Worm (Caenorhabditis elegans) whole organism, L4 larva: Measurements from ENCODE around the gene clec-216.
A peak's percentile ranks its signal among the peaks of the same experiment; 100 is the strongest.

Experiments used
- F10B5.3 ChIP-seq: sonication (generic microtip); optimal IDR thresholded peaks from 2 replicates; lab custom pipeline; 2016; ENCODE audit warnings: mild to moderate bottlenecking, missing genetic modification characterization, missing compliant biosample characterization
- T20F7.1 ChIP-seq: fragments of 200-800 bp; sonication (Bioruptor generic); optimal IDR thresholded peaks from 2 replicates; lab custom pipeline; 2018; ENCODE audit warnings: mild to moderate bottlenecking, missing genetic modification characterization, missing compliant biosample characterization
- T26A8.4 ChIP-seq: fragments of 200-800 bp; sonication (Bioruptor generic); IDR thresholded peaks from 2 replicates; pipeline ENCODE4 v1.3.6; 2022; ENCODE audit warnings: missing genetic modification characterization, missing compliant biosample characterization
- aha-1 ChIP-seq: fragments of 150-350 bp; peaks from one replicate; lab custom pipeline; 2014; ENCODE audit warnings: missing biosample characterization, missing genetic modification characterization
- arid-1 ChIP-seq: fragments of 200-800 bp; sonication (Bioruptor generic); conservative IDR thresholded peaks from 2 replicates; pipeline ENCODE4 v1.3.6; 2022; ENCODE audit warnings: missing genetic modification reagents, missing genetic modification characterization, missing compliant biosample characterization
- ctbp-1 ChIP-seq: fragments of 200-800 bp; sonication (Bioruptor generic); IDR thresholded peaks from 2 replicates; pipeline ENCODE4 v1.3.6; 2022; ENCODE audit warnings: missing genetic modification reagents, missing genetic modification characterization, missing compliant biosample characterization
- daf-16 ChIP-seq, 3 experiments: sonication (generic microtip); optimal IDR thresholded peaks; 2 replicates each; lab custom pipeline; 2016 to 2017; ENCODE audit warnings: missing genetic modification characterization in 3 of 3, missing genetic modification reagents in 3 of 3, mild to moderate bottlenecking in 2 of 3, missing compliant biosample characterization in 2 of 3, missing biosample characterization in 1 of 3, moderate library complexity in 1 of 3
- daf-19 ChIP-seq: fragments of 200-800 bp; sonication (Bioruptor generic); conservative IDR thresholded peaks from 2 replicates; pipeline ENCODE4 v1.3.6; 2022; ENCODE audit warnings: missing genetic modification characterization, missing compliant biosample characterization
- dmd-8 ChIP-seq: fragments of 200-800 bp; sonication (Bioruptor generic); IDR thresholded peaks from 2 replicates; pipeline ENCODE4 v1.3.6; 2022; ENCODE audit warnings: missing genetic modification characterization, missing compliant biosample characterization
- dpl-1 ChIP-seq: fragments of 150-350 bp; optimal IDR thresholded peaks from 2 replicates; lab custom pipeline; 2014; ENCODE audit warnings: missing biosample characterization, missing genetic modification reagents, missing genetic modification characterization
- dve-1 ChIP-seq: sonication (generic microtip); optimal IDR thresholded peaks from 2 replicates; lab custom pipeline; 2017; ENCODE audit warnings: antibody characterized with exemption, mild to moderate bottlenecking, missing genetic modification characterization, missing compliant biosample characterization; ENCODE audit not compliant: insufficient read depth
- egl-27 ChIP-seq: sonication (generic microtip); optimal IDR thresholded peaks from 3 replicates; lab custom pipeline; 2017; ENCODE audit warnings: missing biosample characterization, missing genetic modification reagents, missing genetic modification characterization
- fos-1 ChIP-seq: fragments of 150-350 bp; optimal IDR thresholded peaks from 2 replicates; lab custom pipeline; 2014; ENCODE audit warnings: missing biosample characterization, missing genetic modification characterization
- lin-38 ChIP-seq: fragments of 200-800 bp; sonication (Bioruptor generic); IDR thresholded peaks from 2 replicates; pipeline ENCODE4 v1.3.6; 2022; ENCODE audit warnings: missing genetic modification reagents, missing genetic modification characterization, missing compliant biosample characterization
- lir-3 ChIP-seq: sonication (generic microtip); optimal IDR thresholded peaks from 2 replicates; lab custom pipeline; 2016; ENCODE audit warnings: mild to moderate bottlenecking, missing genetic modification characterization, missing compliant biosample characterization
- madf-5 ChIP-seq, 2 experiments: fragments of 200-800 bp; sonication (Bioruptor generic); IDR thresholded peaks; 2 replicates each; pipeline ENCODE4 v1.3.6; 2022; ENCODE audit warnings: missing compliant biosample characterization in 2 of 2, missing genetic modification characterization in 2 of 2
- mdt-29 ChIP-seq: fragments of 200-800 bp; sonication (Bioruptor generic); IDR thresholded peaks from 2 replicates; pipeline ENCODE4 v1.3.6; 2022; ENCODE audit warnings: missing genetic modification reagents, missing genetic modification characterization, missing compliant biosample characterization
- mes-2 ChIP-seq: sonication (generic microtip); optimal IDR thresholded peaks from 2 replicates; lab custom pipeline; 2016; ENCODE audit warnings: missing genotype, mild to moderate bottlenecking, missing genetic modification characterization, missing compliant biosample characterization; ENCODE audit not compliant: poor library complexity, severe bottlenecking
- nhr-10 ChIP-seq: fragments of 150-350 bp; optimal IDR thresholded peaks from 2 replicates; lab custom pipeline; 2014; ENCODE audit warnings: missing biosample characterization, missing genetic modification characterization
- nhr-28 ChIP-seq: fragments of 150-350 bp; optimal IDR thresholded peaks from 2 replicates; lab custom pipeline; 2014; ENCODE audit warnings: missing biosample characterization, missing genetic modification characterization
- nhr-48 ChIP-seq: sonication (generic microtip); optimal IDR thresholded peaks from 2 replicates; lab custom pipeline; 2016; ENCODE audit warnings: mild to moderate bottlenecking, missing genetic modification characterization, missing compliant biosample characterization
- php-3 ChIP-seq: fragments of 200-800 bp; sonication (Bioruptor generic); IDR thresholded peaks from 2 replicates; pipeline ENCODE4 v1.3.6; 2022; ENCODE audit warnings: missing genetic modification reagents, missing genetic modification characterization, missing compliant biosample characterization
- pqm-1 ChIP-seq: sonication (generic microtip); optimal IDR thresholded peaks from 2 replicates; lab custom pipeline; 2017; ENCODE audit warnings: missing biosample characterization, missing genetic modification characterization
- saeg-2 ChIP-seq: fragments of 200-800 bp; sonication (Bioruptor generic); IDR thresholded peaks from 2 replicates; pipeline ENCODE4 v1.3.6; 2022; ENCODE audit warnings: missing genetic modification reagents, missing genetic modification characterization, missing compliant biosample characterization
- sdz-12 ChIP-seq: fragments of 200-800 bp; sonication (Bioruptor generic); optimal IDR thresholded peaks from 2 replicates; lab custom pipeline; 2018; ENCODE audit warnings: mild to moderate bottlenecking, missing genetic modification characterization, missing compliant biosample characterization
- set-16 ChIP-seq: fragments of 200-800 bp; sonication (Bioruptor generic); IDR thresholded peaks from 2 replicates; pipeline ENCODE4 v1.3.6; 2022; ENCODE audit warnings: missing genetic modification reagents, missing genetic modification characterization, missing compliant biosample characterization
- skn-1 ChIP-seq: fragments of 150-350 bp; optimal IDR thresholded peaks from 2 replicates; lab custom pipeline; 2014; ENCODE audit warnings: missing biosample characterization, missing genetic modification characterization
- spr-3 ChIP-seq: fragments of 200-800 bp; sonication (Bioruptor generic); optimal IDR thresholded peaks from 2 replicates; lab custom pipeline; 2018; ENCODE audit warnings: mild to moderate bottlenecking, missing genetic modification characterization, missing compliant biosample characterization
- tag-97 ChIP-seq: fragments of 200-800 bp; sonication (Bioruptor generic); IDR thresholded peaks from 2 replicates; pipeline ENCODE4 v1.3.6; 2022; ENCODE audit warnings: missing genetic modification characterization, missing compliant biosample characterization
- tra-1 ChIP-seq: fragments of 200-800 bp; sonication (Bioruptor generic); IDR thresholded peaks from 2 replicates; pipeline ENCODE4 v1.3.6; 2022; ENCODE audit warnings: missing genetic modification reagents, missing genetic modification characterization, missing compliant biosample characterization
- unc-130 ChIP-seq: sonication (generic microtip); optimal IDR thresholded peaks from 2 replicates; lab custom pipeline; 2016; ENCODE audit warnings: missing genetic modification reagents, missing genetic modification characterization, missing compliant biosample characterization
- unc-62 ChIP-seq, 3 experiments: fragments of 150-350 bp in 1 of 3; sonication (generic microtip); optimal IDR thresholded peaks in 2 of 3; peaks in 1 of 3; 1 replicate in 1 of 3; 2 replicates in 2 of 3; lab custom pipeline; 2014 to 2017; ENCODE audit warnings: missing biosample characterization in 3 of 3, missing genetic modification characterization in 3 of 3, missing genetic modification reagents in 3 of 3, missing genotype in 1 of 3
- vab-7 ChIP-seq: fragments of 200-800 bp; sonication (Bioruptor generic); IDR thresholded peaks from 2 replicates; pipeline ENCODE4 v1.3.6; 2022; ENCODE audit warnings: missing genetic modification reagents, missing genetic modification characterization, missing compliant biosample characterization
- zag-1 ChIP-seq: fragments of 150-350 bp; optimal IDR thresholded peaks from 2 replicates; lab custom pipeline; 2014; ENCODE audit warnings: missing biosample characterization, missing genetic modification characterization
- zfp-3 ChIP-seq: fragments of 200-800 bp; sonication (Bioruptor generic); conservative IDR thresholded peaks from 2 replicates; pipeline ENCODE4 v1.3.6; 2022; ENCODE audit warnings: missing genetic modification reagents, missing genetic modification characterization, missing compliant biosample characterization

The clec-216 gene

ce11 chrV:7956218-7956617 lies 3.5 kb upstream of the clec-216 start, which contains the start of gene pals-34:
Gene pals-34, minus strand, starts transcription at chrV:7956497.
- TF ChIP-seq F10B5.3 (tag; lab: Kevin White, UChicago) (no peak), tag-97 (GFP tag; lab: Robert Waterston, UW) (no peak), set-16 (GFP tag; lab: Robert Waterston, UW) (no peak), tra-1 (GFP tag; lab: Robert Waterston, UW) (no peak), daf-16 (GFP tag; optimal IDR thresholded peaks at IDR 0.05; lab: Kevin White, UChicago) (no peak), daf-16 (tag; optimal IDR thresholded peaks at IDR 0.05; lab: Kevin White, UChicago) (peak; percentile 80), daf-19 (no peak), mes-2 (no peak), nhr-48 (no peak), mdt-29 (GFP tag; lab: Robert Waterston, UW) (no peak), sdz-12 (GFP tag; lab: Kevin White, UChicago) (no peak), zfp-3 (GFP tag; lab: Robert Waterston, UW) (no peak), aha-1 (peak; percentile 24), unc-130 (GFP tag; lab: Kevin White, UChicago) (no peak), fos-1 (tag; lab: Kevin White, UChicago) (no peak), zag-1 (tag; lab: Kevin White, UChicago) (no peak)

DNA sequence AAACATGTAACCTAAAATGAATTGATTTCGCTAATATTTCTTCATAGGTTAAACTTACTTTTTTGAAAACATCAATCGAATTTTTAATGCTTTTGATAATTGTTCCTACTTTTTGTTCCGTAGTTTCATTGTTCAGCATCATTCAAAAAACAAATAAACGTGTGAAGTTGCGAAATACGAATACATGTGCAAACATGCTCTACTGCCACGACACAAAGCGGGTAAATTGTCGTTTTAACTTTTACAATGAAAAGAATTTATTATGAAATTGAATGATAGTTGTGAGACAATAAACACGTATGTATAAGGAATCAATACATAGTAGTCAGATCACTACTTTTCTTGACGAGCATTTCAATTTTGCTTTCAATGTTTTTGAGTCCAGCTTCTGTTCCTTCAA lies 2.4 kb upstream of the clec-216 start, which contains the start of gene F26D11.12:
Gene F26D11.12 (minus strand): TSS at position 145 of the 400 bp plus-strand sequence.
- TF ChIP-seq ctbp-1 = no peak
- TF ChIP-seq lir-3 = no peak
- TF ChIP-seq aha-1 = no peak
- TF ChIP-seq php-3 = 0 out of 2 replicates have a peak, but pooled peaks have one; percentile 17
- no peak for TF ChIP-seq skn-1 (tag; lab: Kevin White, UChicago)
- no peak for TF ChIP-seq vab-7 (GFP tag; lab: Robert Waterston, UW)
- TF ChIP-seq T26A8.4 (GFP tag; lab: Robert Waterston, UW) = no peak
- TF ChIP-seq arid-1 (GFP tag; lab: Robert Waterston, UW) = no peak
- peak; percentile 38 for TF ChIP-seq dve-1 (tag; lab: Kevin White, UChicago)
- no peak for TF ChIP-seq zfp-3 (GFP tag; lab: Robert Waterston, UW)
- TF ChIP-seq pqm-1 = peak; percentile 50
- peak in 1 of 2 experiments; percentile 83 for TF ChIP-seq unc-62 (GFP tag; optimal IDR thresholded peaks at IDR 0.05 in 1 of 2; lab: Kevin White, UChicago)
- no peak for TF ChIP-seq unc-62 (tag; optimal IDR thresholded peaks at IDR 0.05; lab: Kevin White, UChicago)
- no peak for TF ChIP-seq spr-3 (GFP tag; lab: Kevin White, UChicago)
- TF ChIP-seq dmd-8 = no peak
- TF ChIP-seq lin-38 (GFP tag; lab: Robert Waterston, UW) = no peak
- no peak for TF ChIP-seq saeg-2 (GFP tag; lab: Robert Waterston, UW)
- peak; percentile 69 for TF ChIP-seq dpl-1 (GFP tag; lab: Kevin White, UChicago)
- TF ChIP-seq egl-27 (tag; lab: Kevin White, UChicago) = no peak
- TF ChIP-seq daf-16 (GFP tag; optimal IDR thresholded peaks at IDR 0.05; lab: Kevin White, UChicago) = no peak
- peak; percentile 67 for TF ChIP-seq daf-16 (tag; optimal IDR thresholded peaks at IDR 0.05; lab: Kevin White, UChicago)
- no peak for TF ChIP-seq tra-1 (GFP tag; lab: Robert Waterston, UW)
- TF ChIP-seq nhr-28 = peak; percentile 10
- peak; percentile 15 for TF ChIP-seq T20F7.1 (GFP tag; lab: Kevin White, UChicago)
- TF ChIP-seq nhr-10 (tag; lab: Kevin White, UChicago) = no peak
- TF ChIP-seq mes-2 = no peak

ce11 chrV:7954552-7954951 lies 1.8 kb upstream of the clec-216 start, which contains the start of gene F26D11.13:
Gene F26D11.13, minus strand, starts transcription at chrV:7954652.
- no peak for TF ChIP-seq pqm-1
- TF ChIP-seq nhr-10 (tag; lab: Kevin White, UChicago) = no peak
- TF ChIP-seq set-16 (GFP tag; lab: Robert Waterston, UW) = no peak
- TF ChIP-seq zfp-3 (GFP tag; lab: Robert Waterston, UW) = no peak
- no peak for TF ChIP-seq madf-5 (GFP tag; IDR thresholded peaks at IDR 0.05; lab: Robert Waterston, UW)
- TF ChIP-seq sdz-12 (GFP tag; lab: Kevin White, UChicago) = no peak
